Worm (Caenorhabditis elegans): ENCODE data around the gene best-5.
A peak's percentile ranks its signal among the peaks of the same experiment; 100 is the strongest.

best-5 gene

ce11 chrIII:9703747-9704605 lies 13.9 kb upstream of the best-5 start (continued):
- no peak for TF ChIP-seq odd-2 (tag; optimal IDR thresholded peaks at IDR 0.05)
- peak; percentile 67 for TF ChIP-seq ceh-31 (tag; optimal IDR thresholded peaks at IDR 0.05)
- peak; percentile 34 for TF ChIP-seq ceh-19 (GFP tag; optimal IDR thresholded peaks at IDR 0.05)
- no peak for TF ChIP-seq lin-11 (tag; optimal IDR thresholded peaks at IDR 0.05)

- TF ChIP-seq tbx-2 (tag; optimal IDR thresholded peaks at IDR 0.05) (peak; percentile 40), ceh-14 (tag; optimal IDR thresholded peaks at IDR 0.05) (peak; percentile 12), rnt-1 (tag; optimal IDR thresholded peaks at IDR 0.05) (no peak)
Measured at ce11 chrIII:9702665-9703252, 12.7 kb upstream of the best-5 start.

- TF ChIP-seq C38D4.7 (GFP tag; optimal IDR thresholded peaks at IDR 0.05) (no peak), hlh-8 (tag; optimal IDR thresholded peaks at IDR 0.05) (no peak), ceh-14 (tag; optimal IDR thresholded peaks at IDR 0.05) (no peak), unc-42 (tag; optimal IDR thresholded peaks at IDR 0.05) (no peak), ahr-1 (tag; optimal IDR thresholded peaks at IDR 0.05) (no peak), pha-2 (tag; optimal IDR thresholded peaks at IDR 0.05) (no peak)
Measured at ce11 chrIII:9701798-9702197, 11.7 kb upstream of the best-5 start.

- TF ChIP-seq ceh-45 (GFP tag; IDR thresholded peaks at IDR 0.05), result no peak
- TF ChIP-seq pha-4 (tag; optimal IDR thresholded peaks at IDR 0.05), result no peak
- no peak for TF ChIP-seq fax-1 (tag; optimal IDR thresholded peaks at IDR 0.05)
- TF ChIP-seq hlh-13 (GFP tag; optimal IDR thresholded peaks at IDR 0.05), result no peak
- TF ChIP-seq sdc-2 (tag; optimal IDR thresholded peaks at IDR 0.05), result peak; percentile 29
- peak; percentile 50 for TF ChIP-seq hlh-6 (tag; optimal IDR thresholded peaks at IDR 0.05)
- no peak for TF ChIP-seq T23F11.4 (GFP tag; optimal IDR thresholded peaks at IDR 0.05)
- TF ChIP-seq ceh-31 (tag; optimal IDR thresholded peaks at IDR 0.05), result peak; percentile 2
- no peak for TF ChIP-seq nhr-232 (tag; optimal IDR thresholded peaks at IDR 0.05)
- TF ChIP-seq ceh-34 (tag; optimal IDR thresholded peaks at IDR 0.05), result no peak
- TF ChIP-seq ref-2 (tag; optimal IDR thresholded peaks at IDR 0.05), result no peak
- peak; percentile 40 for TF ChIP-seq unc-42 (tag; optimal IDR thresholded peaks at IDR 0.05)
- TF ChIP-seq ttx-3 (tag; optimal IDR thresholded peaks at IDR 0.05), result no peak
- peak; percentile 80 for TF ChIP-seq unc-55 (GFP tag; optimal IDR thresholded peaks at IDR 0.05)
Measured at ce11 chrIII:9700114-9700690, 10.1 kb upstream of the best-5 start.

- TF ChIP-seq pqm-1 (tag; optimal IDR thresholded peaks at IDR 0.05), result no peak
- TF ChIP-seq nhr-232 (tag; optimal IDR thresholded peaks at IDR 0.05), result no peak
- TF ChIP-seq ceh-31 (tag; optimal IDR thresholded peaks at IDR 0.05), result no peak
- TF ChIP-seq eyg-1 (tag; optimal IDR thresholded peaks at IDR 0.05), result no peak
- TF ChIP-seq K09A11.1 (tag; optimal IDR thresholded peaks at IDR 0.05; ENCODE audit: insufficient read depth), result no peak
- TF ChIP-seq Y22D7AL.16 (tag; optimal IDR thresholded peaks at IDR 0.05), result no peak
- TF ChIP-seq ceh-22 (tag; optimal IDR thresholded peaks at IDR 0.05), result no peak
- TF ChIP-seq rnt-1 (tag; optimal IDR thresholded peaks at IDR 0.05), result no peak
Measured at ce11 chrIII:9699576-9699975, 9.5 kb upstream of the best-5 start, which contains the start of gene tlk-1. Gene tlk-1, plus strand, starts transcription at chrIII:9699876.

Measured in whole organism, late embryonic.